Worm (Caenorhabditis elegans) whole organism, L4 larva: ENCODE measurements around the gene rps-25.

Experiments used
- F10B5.3 ChIP-seq: sonication (generic microtip); optimal IDR thresholded peaks from 2 replicates; lab custom pipeline; 2016; ENCODE audit warnings: mild to moderate bottlenecking, missing genetic modification characterization, missing compliant biosample characterization
- F37D6.2 ChIP-seq: sonication (generic microtip); optimal IDR thresholded peaks from 2 replicates; lab custom pipeline; 2016; ENCODE audit warnings: mild to moderate bottlenecking, missing genetic modification characterization, missing compliant biosample characterization
- R02D3.7 ChIP-seq: fragments of 150-350 bp; sonication (generic microtip); optimal IDR thresholded peaks from 3 replicates; lab custom pipeline; 2014; ENCODE audit warnings: missing biosample characterization, missing genetic modification characterization
- ZK337.2 ChIP-seq: fragments of 200-800 bp; sonication (Bioruptor generic); IDR thresholded peaks from 2 replicates; pipeline ENCODE4 v1.3.6; 2022; ENCODE audit warnings: missing genetic modification reagents, missing genetic modification characterization, missing compliant biosample characterization
- aha-1 ChIP-seq: fragments of 150-350 bp; peaks from one replicate; lab custom pipeline; 2014; ENCODE audit warnings: missing biosample characterization, missing genetic modification characterization
- ama-1 ChIP-seq: fragments of 150-350 bp; optimal IDR thresholded peaks from 2 replicates; lab custom pipeline; 2014; ENCODE audit warnings: inconsistent platforms, mixed read lengths
- attf-4 ChIP-seq: sonication (generic microtip); optimal IDR thresholded peaks from 3 replicates; lab custom pipeline; 2017; ENCODE audit warnings: missing biosample characterization, missing genetic modification characterization
- daf-12 ChIP-seq: fragments of 150-350 bp; optimal IDR thresholded peaks from 2 replicates; lab custom pipeline; 2014; ENCODE audit warnings: missing biosample characterization, missing genetic modification reagents, missing genetic modification characterization
- daf-8 ChIP-seq: fragments of 200-800 bp; sonication (Bioruptor generic); IDR thresholded peaks from 2 replicates; pipeline ENCODE4 v1.3.6; 2022; ENCODE audit warnings: missing genetic modification characterization, missing compliant biosample characterization
- dmd-6 ChIP-seq: fragments of 200-800 bp; sonication (Bioruptor generic); IDR thresholded peaks from 2 replicates; pipeline ENCODE4 v1.3.6; 2022; ENCODE audit warnings: missing genetic modification reagents, missing genetic modification characterization, missing compliant biosample characterization
- dpl-1 ChIP-seq: fragments of 150-350 bp; optimal IDR thresholded peaks from 2 replicates; lab custom pipeline; 2014; ENCODE audit warnings: missing biosample characterization, missing genetic modification reagents, missing genetic modification characterization
- dve-1 ChIP-seq: sonication (generic microtip); optimal IDR thresholded peaks from 2 replicates; lab custom pipeline; 2017; ENCODE audit warnings: antibody characterized with exemption, mild to moderate bottlenecking, missing genetic modification characterization, missing compliant biosample characterization; ENCODE audit not compliant: insufficient read depth
- fos-1 ChIP-seq: fragments of 150-350 bp; optimal IDR thresholded peaks from 2 replicates; lab custom pipeline; 2014; ENCODE audit warnings: missing biosample characterization, missing genetic modification characterization
- hif-1 ChIP-seq, 2 experiments: sonication (generic microtip); optimal IDR thresholded peaks; 2 replicates each; lab custom pipeline; 2016 to 2017; ENCODE audit warnings: missing compliant biosample characterization in 2 of 2, missing genetic modification characterization in 2 of 2, missing genetic modification reagents in 2 of 2, missing genotype in 2 of 2, mild to moderate bottlenecking in 1 of 2
- hlh-11 ChIP-seq: fragments of 200-800 bp; sonication (Bioruptor generic); optimal IDR thresholded peaks from 2 replicates; lab custom pipeline; 2018; ENCODE audit warnings: mild to moderate bottlenecking, missing genetic modification characterization, missing compliant biosample characterization
- jun-1 ChIP-seq: fragments of 150-350 bp; optimal IDR thresholded peaks from 2 replicates; lab custom pipeline; 2014; ENCODE audit warnings: missing biosample characterization, missing genetic modification reagents, missing genetic modification characterization
- lin-13 ChIP-seq: fragments of 150-350 bp; optimal IDR thresholded peaks from 2 replicates; lab custom pipeline; 2014; ENCODE audit warnings: missing biosample characterization, missing genetic modification reagents, missing genetic modification characterization
- lin-38 ChIP-seq: fragments of 200-800 bp; sonication (Bioruptor generic); IDR thresholded peaks from 2 replicates; pipeline ENCODE4 v1.3.6; 2022; ENCODE audit warnings: missing genetic modification reagents, missing genetic modification characterization, missing compliant biosample characterization
- lir-3 ChIP-seq: sonication (generic microtip); optimal IDR thresholded peaks from 2 replicates; lab custom pipeline; 2016; ENCODE audit warnings: mild to moderate bottlenecking, missing genetic modification characterization, missing compliant biosample characterization
- lsy-2 ChIP-seq, 2 experiments: fragments of 150-350 bp in 1 of 2; sonication (generic microtip) in 1 of 2; optimal IDR thresholded peaks; 2 replicates each; lab custom pipeline; 2014 to 2017; ENCODE audit warnings: missing biosample characterization in 2 of 2, missing genetic modification characterization in 2 of 2
- madf-9 ChIP-seq: fragments of 200-800 bp; sonication (Bioruptor generic); conservative IDR thresholded peaks from 2 replicates; pipeline ENCODE4 v1.3.6; 2022; ENCODE audit warnings: missing genetic modification reagents, missing genetic modification characterization, missing compliant biosample characterization
- mdl-1 ChIP-seq, 2 experiments: fragments of 150-350 bp in 1 of 2; sonication (generic microtip) in 1 of 2; optimal IDR thresholded peaks; 2 replicates each; lab custom pipeline; 2014 to 2017; ENCODE audit warnings: missing biosample characterization in 2 of 2, missing genetic modification characterization in 2 of 2
- mdt-29 ChIP-seq: fragments of 200-800 bp; sonication (Bioruptor generic); IDR thresholded peaks from 2 replicates; pipeline ENCODE4 v1.3.6; 2022; ENCODE audit warnings: missing genetic modification reagents, missing genetic modification characterization, missing compliant biosample characterization
- mep-1 ChIP-seq: fragments of 150-350 bp; sonication (generic microtip); optimal IDR thresholded peaks from 3 replicates; lab custom pipeline; 2014; ENCODE audit warnings: missing biosample characterization, missing genetic modification characterization
- mes-2 ChIP-seq: sonication (generic microtip); optimal IDR thresholded peaks from 2 replicates; lab custom pipeline; 2016; ENCODE audit warnings: missing genotype, mild to moderate bottlenecking, missing genetic modification characterization, missing compliant biosample characterization; ENCODE audit not compliant: poor library complexity, severe bottlenecking
- mxl-3 ChIP-seq: fragments of 200-800 bp; sonication (Bioruptor generic); optimal IDR thresholded peaks from 2 replicates; lab custom pipeline; 2018; ENCODE audit warnings: mild to moderate bottlenecking, missing genetic modification characterization, missing compliant biosample characterization
- nhr-25 ChIP-seq: sonication (generic microtip); optimal IDR thresholded peaks from 2 replicates; lab custom pipeline; 2017; ENCODE audit warnings: missing genetic modification characterization, mild to moderate bottlenecking, missing compliant biosample characterization, antibody characterized with exemption, moderate library complexity, borderline replicate concordance; ENCODE audit not compliant: insufficient read depth
- nhr-28 ChIP-seq: fragments of 150-350 bp; optimal IDR thresholded peaks from 2 replicates; lab custom pipeline; 2014; ENCODE audit warnings: missing biosample characterization, missing genetic modification characterization
- nhr-48 ChIP-seq: sonication (generic microtip); optimal IDR thresholded peaks from 2 replicates; lab custom pipeline; 2016; ENCODE audit warnings: mild to moderate bottlenecking, missing genetic modification characterization, missing compliant biosample characterization
- nhr-6 ChIP-seq: fragments of 150-350 bp; optimal IDR thresholded peaks from 2 replicates; lab custom pipeline; 2014; ENCODE audit warnings: missing biosample characterization, missing genetic modification characterization
- nhr-77 ChIP-seq: fragments of 150-350 bp; optimal IDR thresholded peaks from 2 replicates; lab custom pipeline; 2014; ENCODE audit warnings: missing biosample characterization, missing genetic modification characterization
- pha-4 ChIP-seq, 2 experiments: fragments of 150-350 bp in 1 of 2; fragments of 200-800 bp in 1 of 2; sonication (Bioruptor generic) in 1 of 2; IDR thresholded peaks in 1 of 2; optimal IDR thresholded peaks in 1 of 2; 2 replicates each; pipeline versions ENCODE4 v1.3.6 to Lab custom; 2014 to 2022; ENCODE audit warnings: missing genetic modification characterization in 2 of 2, missing genetic modification reagents in 2 of 2, missing biosample characterization in 1 of 2, missing compliant biosample characterization in 1 of 2
- saeg-2 ChIP-seq: fragments of 200-800 bp; sonication (Bioruptor generic); IDR thresholded peaks from 2 replicates; pipeline ENCODE4 v1.3.6; 2022; ENCODE audit warnings: missing genetic modification reagents, missing genetic modification characterization, missing compliant biosample characterization
- tra-1 ChIP-seq: fragments of 200-800 bp; sonication (Bioruptor generic); IDR thresholded peaks from 2 replicates; pipeline ENCODE4 v1.3.6; 2022; ENCODE audit warnings: missing genetic modification reagents, missing genetic modification characterization, missing compliant biosample characterization
- zfp-2 ChIP-seq: sonication (generic microtip); optimal IDR thresholded peaks from 2 replicates; lab custom pipeline; 2016; ENCODE audit warnings: mild to moderate bottlenecking, missing genetic modification characterization, missing compliant biosample characterization
- zip-11 ChIP-seq: fragments of 200-800 bp; sonication (Bioruptor generic); IDR thresholded peaks from 2 replicates; pipeline ENCODE4 v1.3.6; 2022; ENCODE audit warnings: missing genetic modification characterization, missing compliant biosample characterization

rps-25 gene

DNA sequence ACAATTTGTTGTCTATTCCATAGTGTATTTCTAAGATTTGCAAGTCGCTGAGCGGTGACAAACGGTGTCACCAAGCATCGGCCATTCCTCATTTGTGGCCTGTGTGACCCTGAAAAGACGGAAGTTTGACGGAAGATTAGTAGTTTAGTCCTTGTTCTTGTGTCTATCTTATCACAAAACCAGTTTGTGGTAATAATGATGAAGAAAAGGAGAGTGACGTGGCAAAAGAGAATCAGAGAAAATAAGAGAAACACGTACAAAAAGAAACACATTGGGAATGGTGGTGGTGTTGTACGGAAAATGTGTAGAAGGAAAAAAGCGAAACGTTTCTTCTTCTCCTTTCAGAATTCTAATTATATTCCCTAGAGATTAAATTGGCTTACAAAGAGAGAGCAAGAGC is 8.3 kb downstream of the rps-25 start, which contains the start of gene mcu-1:
Gene mcu-1 (minus strand): TSS at position 109 of the 400 bp plus-strand sequence.
- TF ChIP-seq saeg-2 (GFP tag; lab: Robert Waterston, UW) (no peak), attf-4 (tag; lab: Kevin White, UChicago) (no peak), F37D6.2 (tag; lab: Kevin White, UChicago) (no peak), R02D3.7 (tag; lab: Kevin White, UChicago) (no peak), pha-4 (GFP tag; IDR thresholded peaks at IDR 0.05; lab: Robert Waterston, UW) (no peak), pha-4 (tag; optimal IDR thresholded peaks at IDR 0.05; lab: Kevin White, UChicago) (no peak), zip-11 (GFP tag; lab: Robert Waterston, UW) (no peak), F10B5.3 (tag; lab: Kevin White, UChicago) (no peak), mdl-1 (tag; optimal IDR thresholded peaks at IDR 0.05; lab: Kevin White, UChicago) (no peak), daf-8 (GFP tag; lab: Robert Waterston, UW) (no peak), mep-1 (tag; lab: Kevin White, UChicago) (peak; percentile 17), lin-13 (GFP tag; lab: Kevin White, UChicago) (no peak), tra-1 (GFP tag; lab: Robert Waterston, UW) (0 out of 2 replicates have a peak, but pooled peaks have one; percentile 9), aha-1 (tag; lab: Kevin White, UChicago) (peak; percentile 83), zfp-2 (tag; lab: Kevin White, UChicago) (no peak), nhr-25 (tag; lab: Kevin White, UChicago) (no peak), nhr-77 (tag; lab: Kevin White, UChicago) (peak; percentile 69), fos-1 (tag; lab: Kevin White, UChicago) (no peak), mdt-29 (GFP tag; lab: Robert Waterston, UW) (no peak), lin-38 (GFP tag; lab: Robert Waterston, UW) (no peak), nhr-48 (tag; lab: Kevin White, UChicago) (peak; percentile 19), hif-1 (tag; optimal IDR thresholded peaks at IDR 0.05; lab: Kevin White, UChicago) (no peak), hlh-11 (tag; lab: Kevin White, UChicago) (peak; percentile 56), jun-1 (no peak), mxl-3 (GFP tag; lab: Kevin White, UChicago) (peak; percentile 78), nhr-28 (tag; lab: Kevin White, UChicago) (peak; percentile 90), dmd-6 (GFP tag; lab: Robert Waterston, UW) (0 out of 2 replicates have a peak, but pooled peaks have one; percentile 18), mes-2 (tag; lab: Kevin White, UChicago) (peak; percentile 45), lsy-2 (tag; optimal IDR thresholded peaks at IDR 0.05; lab: Kevin White, UChicago) (peak in 1 of 2 experiments; percentile 11), dve-1 (tag; lab: Kevin White, UChicago) (peak; percentile 53)
- TF ChIP-seq, all 104 proteins: peak for 12

DNA sequence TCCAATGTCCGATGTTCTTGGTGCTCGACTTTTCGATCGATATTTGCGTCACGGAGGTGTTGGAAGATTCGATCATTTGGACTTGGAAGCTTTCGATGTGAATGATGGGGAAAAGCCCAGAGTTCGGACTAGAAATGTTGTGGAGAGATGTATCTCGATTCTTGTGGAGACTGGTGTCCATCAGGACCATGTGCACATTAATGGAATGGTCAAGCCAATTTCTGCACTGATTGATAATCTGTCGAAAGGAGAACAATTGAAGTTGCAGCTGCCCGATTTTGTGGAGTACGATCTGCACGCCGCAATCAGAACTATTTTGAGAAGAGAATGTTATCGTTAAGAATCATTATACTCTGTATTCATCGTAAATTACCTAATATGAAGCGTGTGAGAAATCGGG is 10.3 kb downstream of the rps-25 start:
- peak; percentile 3 for TF ChIP-seq ama-1 (lab: Kevin White, UChicago)
- peak; percentile 93 for TF ChIP-seq aha-1 (tag; lab: Kevin White, UChicago)
- TF ChIP-seq madf-9 (GFP tag; lab: Robert Waterston, UW): no peak

DNA sequence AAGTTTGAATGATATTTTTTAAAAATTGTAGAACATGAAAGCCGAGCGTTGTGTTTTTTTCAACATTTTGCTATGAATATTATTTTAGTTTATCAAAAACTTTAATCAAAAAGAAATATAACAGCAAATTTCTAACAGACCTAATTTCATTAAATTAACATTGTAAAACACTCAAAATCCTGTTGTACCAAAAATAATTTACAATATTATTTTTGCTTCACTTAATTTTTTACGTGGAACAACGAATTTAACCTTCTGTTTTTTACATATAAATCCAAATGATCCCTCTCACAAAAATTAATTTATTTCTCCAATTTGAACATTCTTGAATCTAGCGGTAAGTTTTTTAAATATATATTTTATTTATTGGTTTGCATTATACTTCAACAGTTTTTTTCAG is 13.4 kb downstream of the rps-25 start, which contains the start of gene H32C10.1:
Gene H32C10.1 (plus strand): TSS at position 301 of the 400 bp plus-strand sequence.
- TF ChIP-seq daf-12 (tag; lab: Kevin White, UChicago): no peak

DNA sequence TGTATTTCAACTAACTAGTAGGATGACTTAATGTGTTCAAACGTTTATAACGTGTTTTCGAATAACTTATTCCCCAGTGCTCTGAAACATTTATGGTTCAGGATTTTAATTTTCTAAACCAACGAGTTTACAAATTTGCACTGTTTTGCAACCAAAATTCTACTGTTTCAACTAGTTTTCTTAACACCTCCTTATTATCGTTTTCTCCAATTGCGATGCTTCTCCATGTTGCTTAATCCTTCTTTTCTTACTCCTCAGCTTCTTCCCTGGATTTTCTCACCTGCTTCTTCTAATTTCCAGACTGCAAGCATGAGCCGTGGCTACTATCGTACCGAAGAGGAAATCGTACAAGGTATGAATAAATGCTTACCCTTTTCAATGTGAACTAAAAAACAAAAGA is 17.1 kb downstream of the rps-25 start, which contains the start of gene lin-33:
Gene lin-33 (plus strand): TSS at position 301 of the 400 bp plus-strand sequence.
- TF ChIP-seq dpl-1 (GFP tag; lab: Kevin White, UChicago): no peak
- no peak for TF ChIP-seq ZK337.2 (GFP tag; lab: Robert Waterston, UW)
- TF ChIP-seq nhr-6: no peak
- no peak for TF ChIP-seq lir-3 (tag; lab: Kevin White, UChicago)
